Fruit fly (Drosophila melanogaster): ENCODE measurements around the gene CG18213.
A peak's percentile ranks its signal among the peaks of the same experiment; 100 is the strongest.

dm6 chr3R:17002218-17003110 is 37.5 kb downstream of the CG18213 start, which contains the start of the genes Sf3a1 and Irc:
- no peak for TF ChIP-seq CG10348 (GFP tag; IDR thresholded peaks at IDR 0.05)
- TF ChIP-seq Pif1A (GFP tag; optimal IDR thresholded peaks at IDR 0.05) = no peak
- peak; percentile 37 for TF ChIP-seq CG8159 (tag; optimal IDR thresholded peaks at IDR 0.05)
- no peak for TF ChIP-seq Ets98B (GFP tag; IDR thresholded peaks at IDR 0.05)

Measured in whole organism, pupa.